Worm (Caenorhabditis elegans) whole organism, L4 larva: Measurements from ENCODE around the gene acl-9.

Source experiments
- D1046.2 ChIP-seq: fragments of 200-800 bp; sonication (Bioruptor generic); IDR thresholded peaks from 2 replicates; pipeline ENCODE4 v1.3.6; 2022; ENCODE audit warnings: missing genetic modification characterization, missing compliant biosample characterization
- F37D6.2 ChIP-seq: sonication (generic microtip); optimal IDR thresholded peaks from 2 replicates; lab custom pipeline; 2016; ENCODE audit warnings: mild to moderate bottlenecking, missing genetic modification characterization, missing compliant biosample characterization
- F44E2.7 ChIP-seq: fragments of 200-800 bp; sonication (Bioruptor generic); IDR thresholded peaks from 2 replicates; pipeline ENCODE4 v2.1.2; 2022; ENCODE audit warnings: missing genetic modification characterization, missing compliant biosample characterization
- T20F7.1 ChIP-seq: fragments of 200-800 bp; sonication (Bioruptor generic); optimal IDR thresholded peaks from 2 replicates; lab custom pipeline; 2018; ENCODE audit warnings: mild to moderate bottlenecking, missing genetic modification characterization, missing compliant biosample characterization
- T26A8.4 ChIP-seq: fragments of 200-800 bp; sonication (Bioruptor generic); IDR thresholded peaks from 2 replicates; pipeline ENCODE4 v1.3.6; 2022; ENCODE audit warnings: missing genetic modification characterization, missing compliant biosample characterization
- Y105C5A.15 ChIP-seq: fragments of 200-800 bp; sonication (Bioruptor generic); IDR thresholded peaks from 2 replicates; pipeline ENCODE4 v1.3.6; 2022; ENCODE audit warnings: missing genetic modification characterization, missing compliant biosample characterization
- Y48G9A.11 ChIP-seq: fragments of 200-800 bp; sonication (Bioruptor generic); IDR thresholded peaks from 2 replicates; pipeline ENCODE4 v1.3.6; 2022; ENCODE audit warnings: missing genetic modification reagents, missing genetic modification characterization, missing compliant biosample characterization
- Y75B8A.6 ChIP-seq: fragments of 200-800 bp; sonication (Bioruptor generic); IDR thresholded peaks from 2 replicates; pipeline ENCODE4 v1.3.6; 2022; ENCODE audit warnings: missing genetic modification reagents, missing genetic modification characterization, missing compliant biosample characterization
- ZK337.2 ChIP-seq: fragments of 200-800 bp; sonication (Bioruptor generic); IDR thresholded peaks from 2 replicates; pipeline ENCODE4 v1.3.6; 2022; ENCODE audit warnings: missing genetic modification reagents, missing genetic modification characterization, missing compliant biosample characterization
- ZK546.5 ChIP-seq, 2 experiments: sonication (generic microtip); optimal IDR thresholded peaks; 2 replicates each; lab custom pipeline; 2017; ENCODE audit warnings: missing biosample characterization in 2 of 2, missing genetic modification characterization in 2 of 2
- aha-1 ChIP-seq: fragments of 150-350 bp; peaks from one replicate; lab custom pipeline; 2014; ENCODE audit warnings: missing biosample characterization, missing genetic modification characterization
- ama-1 ChIP-seq: fragments of 150-350 bp; optimal IDR thresholded peaks from 2 replicates; lab custom pipeline; 2014; ENCODE audit warnings: inconsistent platforms, mixed read lengths
- ceh-20 ChIP-seq: fragments of 200-800 bp; sonication (Bioruptor generic); IDR thresholded peaks from 2 replicates; pipeline ENCODE4 v1.3.6; 2022; ENCODE audit warnings: missing genetic modification reagents, missing genetic modification characterization, missing compliant biosample characterization
- cey-2 ChIP-seq: sonication (generic microtip); optimal IDR thresholded peaks from 3 replicates; lab custom pipeline; 2017; ENCODE audit warnings: missing genetic modification characterization, mild to moderate bottlenecking, missing compliant biosample characterization, antibody characterized with exemption, borderline replicate concordance; ENCODE audit not compliant: insufficient read depth
- daf-12 ChIP-seq: fragments of 150-350 bp; optimal IDR thresholded peaks from 2 replicates; lab custom pipeline; 2014; ENCODE audit warnings: missing biosample characterization, missing genetic modification reagents, missing genetic modification characterization
- daf-8 ChIP-seq: fragments of 200-800 bp; sonication (Bioruptor generic); IDR thresholded peaks from 2 replicates; pipeline ENCODE4 v1.3.6; 2022; ENCODE audit warnings: missing genetic modification characterization, missing compliant biosample characterization
- dpl-1 ChIP-seq: fragments of 150-350 bp; optimal IDR thresholded peaks from 2 replicates; lab custom pipeline; 2014; ENCODE audit warnings: missing biosample characterization, missing genetic modification reagents, missing genetic modification characterization
- egl-27 ChIP-seq: sonication (generic microtip); optimal IDR thresholded peaks from 3 replicates; lab custom pipeline; 2017; ENCODE audit warnings: missing biosample characterization, missing genetic modification reagents, missing genetic modification characterization
- fkh-10 ChIP-seq: fragments of 150-350 bp; optimal IDR thresholded peaks from 2 replicates; lab custom pipeline; 2014; ENCODE audit warnings: missing biosample characterization, missing genetic modification reagents, missing genetic modification characterization
- fos-1 ChIP-seq: fragments of 150-350 bp; optimal IDR thresholded peaks from 2 replicates; lab custom pipeline; 2014; ENCODE audit warnings: missing biosample characterization, missing genetic modification characterization
- hlh-11 ChIP-seq: fragments of 200-800 bp; sonication (Bioruptor generic); optimal IDR thresholded peaks from 2 replicates; lab custom pipeline; 2018; ENCODE audit warnings: mild to moderate bottlenecking, missing genetic modification characterization, missing compliant biosample characterization
- hlh-30 ChIP-seq: sonication (generic microtip); optimal IDR thresholded peaks from 2 replicates; lab custom pipeline; 2017; ENCODE audit warnings: antibody characterized with exemption, mild to moderate bottlenecking, missing genetic modification characterization, missing compliant biosample characterization; ENCODE audit not compliant: insufficient read depth
- hmg-1.1 ChIP-seq: fragments of 200-800 bp; sonication (Bioruptor generic); IDR thresholded peaks from 2 replicates; pipeline ENCODE4 v1.3.6; 2022; ENCODE audit warnings: missing genetic modification reagents, missing genetic modification characterization, missing compliant biosample characterization
- jun-1 ChIP-seq: fragments of 150-350 bp; optimal IDR thresholded peaks from 2 replicates; lab custom pipeline; 2014; ENCODE audit warnings: missing biosample characterization, missing genetic modification reagents, missing genetic modification characterization
- lim-7 ChIP-seq: fragments of 200-800 bp; sonication (Bioruptor generic); IDR thresholded peaks from 2 replicates; pipeline ENCODE4 v1.3.6; 2022; ENCODE audit warnings: missing genetic modification characterization, missing compliant biosample characterization
- lin-39 ChIP-seq: fragments of 150-350 bp; optimal IDR thresholded peaks from 2 replicates; lab custom pipeline; 2014; ENCODE audit warnings: missing biosample characterization, missing genetic modification reagents, missing genetic modification characterization
- lir-3 ChIP-seq: sonication (generic microtip); optimal IDR thresholded peaks from 2 replicates; lab custom pipeline; 2016; ENCODE audit warnings: mild to moderate bottlenecking, missing genetic modification characterization, missing compliant biosample characterization
- mdt-29 ChIP-seq: fragments of 200-800 bp; sonication (Bioruptor generic); IDR thresholded peaks from 2 replicates; pipeline ENCODE4 v1.3.6; 2022; ENCODE audit warnings: missing genetic modification reagents, missing genetic modification characterization, missing compliant biosample characterization
- mep-1 ChIP-seq: fragments of 150-350 bp; sonication (generic microtip); optimal IDR thresholded peaks from 3 replicates; lab custom pipeline; 2014; ENCODE audit warnings: missing biosample characterization, missing genetic modification characterization
- mes-2 ChIP-seq: sonication (generic microtip); optimal IDR thresholded peaks from 2 replicates; lab custom pipeline; 2016; ENCODE audit warnings: missing genotype, mild to moderate bottlenecking, missing genetic modification characterization, missing compliant biosample characterization; ENCODE audit not compliant: poor library complexity, severe bottlenecking
- mxl-2 ChIP-seq: fragments of 200-800 bp; sonication (Bioruptor generic); conservative IDR thresholded peaks from 2 replicates; pipeline ENCODE4 v1.3.6; 2022; ENCODE audit warnings: missing genetic modification reagents, missing genetic modification characterization, missing compliant biosample characterization
- nhr-237 ChIP-seq: sonication (generic microtip); optimal IDR thresholded peaks from 2 replicates; lab custom pipeline; 2017; ENCODE audit warnings: missing biosample characterization, missing genetic modification characterization
- nhr-28 ChIP-seq: fragments of 150-350 bp; optimal IDR thresholded peaks from 2 replicates; lab custom pipeline; 2014; ENCODE audit warnings: missing biosample characterization, missing genetic modification characterization
- nhr-41 ChIP-seq: fragments of 200-800 bp; sonication (Bioruptor generic); IDR thresholded peaks from 2 replicates; pipeline ENCODE4 v1.3.6; 2022; ENCODE audit warnings: missing genetic modification reagents, missing genetic modification characterization, missing compliant biosample characterization
- nhr-42 ChIP-seq: fragments of 200-800 bp; sonication (Bioruptor generic); IDR thresholded peaks from 2 replicates; pipeline ENCODE4 v1.3.6; 2022; ENCODE audit warnings: missing genetic modification characterization, missing compliant biosample characterization
- nhr-6 ChIP-seq: fragments of 150-350 bp; optimal IDR thresholded peaks from 2 replicates; lab custom pipeline; 2014; ENCODE audit warnings: missing biosample characterization, missing genetic modification characterization
- nhr-77 ChIP-seq: fragments of 150-350 bp; optimal IDR thresholded peaks from 2 replicates; lab custom pipeline; 2014; ENCODE audit warnings: missing biosample characterization, missing genetic modification characterization
- pha-4 ChIP-seq, 2 experiments: fragments of 150-350 bp in 1 of 2; fragments of 200-800 bp in 1 of 2; sonication (Bioruptor generic) in 1 of 2; IDR thresholded peaks in 1 of 2; optimal IDR thresholded peaks in 1 of 2; 2 replicates each; pipeline versions ENCODE4 v1.3.6 to Lab custom; 2014 to 2022; ENCODE audit warnings: missing genetic modification characterization in 2 of 2, missing genetic modification reagents in 2 of 2, missing biosample characterization in 1 of 2, missing compliant biosample characterization in 1 of 2
- rbr-2 ChIP-seq: sonication (generic microtip); optimal IDR thresholded peaks from 2 replicates; lab custom pipeline; 2016; ENCODE audit warnings: missing genotype, missing genetic modification characterization, missing compliant biosample characterization
- saeg-2 ChIP-seq: fragments of 200-800 bp; sonication (Bioruptor generic); IDR thresholded peaks from 2 replicates; pipeline ENCODE4 v1.3.6; 2022; ENCODE audit warnings: missing genetic modification reagents, missing genetic modification characterization, missing compliant biosample characterization
- snpc-4 ChIP-seq: fragments of 150-350 bp; optimal IDR thresholded peaks from 2 replicates; lab custom pipeline; 2014; ENCODE audit warnings: missing biosample characterization, missing genetic modification characterization
- tag-97 ChIP-seq: fragments of 200-800 bp; sonication (Bioruptor generic); IDR thresholded peaks from 2 replicates; pipeline ENCODE4 v1.3.6; 2022; ENCODE audit warnings: missing genetic modification characterization, missing compliant biosample characterization
- tra-1 ChIP-seq: fragments of 200-800 bp; sonication (Bioruptor generic); IDR thresholded peaks from 2 replicates; pipeline ENCODE4 v1.3.6; 2022; ENCODE audit warnings: missing genetic modification reagents, missing genetic modification characterization, missing compliant biosample characterization
- unc-39 ChIP-seq: sonication (generic microtip); optimal IDR thresholded peaks from 2 replicates; lab custom pipeline; 2017; ENCODE audit warnings: missing biosample characterization, missing genetic modification characterization
- unc-62 ChIP-seq, 3 experiments: fragments of 150-350 bp in 1 of 3; sonication (generic microtip); optimal IDR thresholded peaks in 2 of 3; peaks in 1 of 3; 1 replicate in 1 of 3; 2 replicates in 2 of 3; lab custom pipeline; 2014 to 2017; ENCODE audit warnings: missing biosample characterization in 3 of 3, missing genetic modification characterization in 3 of 3, missing genetic modification reagents in 3 of 3, missing genotype in 1 of 3
- zfp-3 ChIP-seq: fragments of 200-800 bp; sonication (Bioruptor generic); conservative IDR thresholded peaks from 2 replicates; pipeline ENCODE4 v1.3.6; 2022; ENCODE audit warnings: missing genetic modification reagents, missing genetic modification characterization, missing compliant biosample characterization
- zip-11 ChIP-seq: fragments of 200-800 bp; sonication (Bioruptor generic); IDR thresholded peaks from 2 replicates; pipeline ENCODE4 v1.3.6; 2022; ENCODE audit warnings: missing genetic modification characterization, missing compliant biosample characterization
- zip-2 ChIP-seq: fragments of 150-350 bp; optimal IDR thresholded peaks from 2 replicates; lab custom pipeline; 2014; ENCODE audit warnings: missing biosample characterization, missing genetic modification characterization
- ztf-11 ChIP-seq: fragments of 150-350 bp; optimal IDR thresholded peaks from 2 replicates; lab custom pipeline; 2014; ENCODE audit warnings: missing biosample characterization, missing genetic modification characterization

acl-9 gene

DNA sequence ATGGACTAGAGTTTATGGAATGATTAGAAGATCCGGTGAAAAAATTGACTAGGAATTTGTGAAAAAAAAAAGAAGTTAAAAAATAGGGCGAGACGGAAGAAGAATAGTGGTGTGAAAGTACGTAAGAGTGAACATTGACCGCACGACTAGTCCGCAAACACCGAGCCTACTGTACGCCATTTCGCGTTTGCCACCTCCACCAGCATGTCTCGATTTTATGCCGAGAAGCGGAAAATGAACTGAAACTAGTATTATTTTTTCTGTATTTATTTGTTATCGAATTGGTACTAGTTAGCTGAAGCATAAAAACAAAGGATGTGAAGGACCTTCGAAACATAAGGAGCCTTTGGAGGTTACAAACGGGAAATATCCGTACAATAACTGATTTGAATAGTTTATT, 25.6 kb upstream of the acl-9 start (continued):
- TF ChIP-seq daf-12 (tag; lab: Kevin White, UChicago): no peak
- no peak for TF ChIP-seq T20F7.1 (GFP tag; lab: Kevin White, UChicago)
- no peak for TF ChIP-seq F44E2.7 (GFP tag; lab: Robert Waterston, UW)
- peak; percentile 76 for TF ChIP-seq mes-2 (tag; lab: Kevin White, UChicago)
- no peak for TF ChIP-seq saeg-2 (GFP tag; lab: Robert Waterston, UW)
- TF ChIP-seq D1046.2 (GFP tag; lab: Robert Waterston, UW): no peak
- TF ChIP-seq ZK337.2: no peak
- TF ChIP-seq ceh-20 (GFP tag; lab: Robert Waterston, UW): no peak
- peak; percentile 52 for TF ChIP-seq dpl-1 (GFP tag; lab: Kevin White, UChicago)
- TF ChIP-seq nhr-6 (tag; lab: Kevin White, UChicago): peak; percentile 44
- TF ChIP-seq aha-1 (tag; lab: Kevin White, UChicago): no peak
- no peak for TF ChIP-seq nhr-77
- no peak for TF ChIP-seq mdt-29 (GFP tag; lab: Robert Waterston, UW)
- TF ChIP-seq mep-1 (tag; lab: Kevin White, UChicago): peak; percentile 43
- TF ChIP-seq rbr-2: peak; percentile 18
- TF ChIP-seq pha-4 (GFP tag; IDR thresholded peaks at IDR 0.05; lab: Robert Waterston, UW): no peak
- TF ChIP-seq pha-4 (tag; optimal IDR thresholded peaks at IDR 0.05; lab: Kevin White, UChicago): no peak
- TF ChIP-seq Y75B8A.6 (GFP tag; lab: Robert Waterston, UW): no peak
- no peak for TF ChIP-seq Y105C5A.15 (GFP tag; lab: Robert Waterston, UW)
- no peak for TF ChIP-seq lir-3 (tag; lab: Kevin White, UChicago)
- no peak for TF ChIP-seq nhr-237 (tag; lab: Kevin White, UChicago)
- no peak for TF ChIP-seq nhr-42 (GFP tag; lab: Robert Waterston, UW)
- TF ChIP-seq F37D6.2 (tag; lab: Kevin White, UChicago): no peak
- TF ChIP-seq ztf-11 (tag; lab: Kevin White, UChicago): no peak
- no peak for TF ChIP-seq snpc-4 (tag; lab: Kevin White, UChicago)
- peak; percentile 78 for TF ChIP-seq ama-1 (lab: Kevin White, UChicago)
- no peak for TF ChIP-seq lin-39 (tag; lab: Kevin White, UChicago)

ce11 chrV:6429870-6430339, 23.1 kb upstream of the acl-9 start, which contains the start of gene alh-4:
TSS of gene alh-4 (minus strand) at chrV:6429920.
- TF ChIP-seq mxl-2 (GFP tag; lab: Robert Waterston, UW): no peak
- peak; percentile 44 for TF ChIP-seq nhr-28 (tag; lab: Kevin White, UChicago)
- TF ChIP-seq daf-8 (GFP tag; lab: Robert Waterston, UW): no peak
- no peak for TF ChIP-seq nhr-41
- no peak for TF ChIP-seq fkh-10 (GFP tag; lab: Kevin White, UChicago)
- TF ChIP-seq jun-1 (tag; lab: Kevin White, UChicago): no peak
- no peak for TF ChIP-seq saeg-2 (GFP tag; lab: Robert Waterston, UW)
- no peak for TF ChIP-seq snpc-4 (tag; lab: Kevin White, UChicago)
- no peak for TF ChIP-seq tra-1 (GFP tag; lab: Robert Waterston, UW)
- no peak for TF ChIP-seq unc-39 (tag; lab: Kevin White, UChicago)
- TF ChIP-seq T20F7.1 (GFP tag; lab: Kevin White, UChicago): no peak
- TF ChIP-seq hlh-30 (tag; lab: Kevin White, UChicago): peak; percentile 39
- TF ChIP-seq rbr-2: no peak
- no peak for TF ChIP-seq Y48G9A.11
- TF ChIP-seq lim-7: no peak
- TF ChIP-seq egl-27 (tag; lab: Kevin White, UChicago): no peak
- no peak for TF ChIP-seq ceh-20 (GFP tag; lab: Robert Waterston, UW)
- TF ChIP-seq tag-97 (GFP tag; lab: Robert Waterston, UW): no peak
- TF ChIP-seq dpl-1 (GFP tag; lab: Kevin White, UChicago): no peak
- TF ChIP-seq zip-2 (tag; lab: Kevin White, UChicago): no peak
- peak; percentile 45 for TF ChIP-seq cey-2 (tag; lab: Kevin White, UChicago)
- no peak for TF ChIP-seq hmg-1.1 (GFP tag; lab: Robert Waterston, UW)
- TF ChIP-seq ZK546.5 (tag; optimal IDR thresholded peaks at IDR 0.05; lab: Kevin White, UChicago): no peak
- peak in 1 of 2 experiments; percentile 85 for TF ChIP-seq unc-62 (GFP tag; optimal IDR thresholded peaks at IDR 0.05 in 1 of 2; lab: Kevin White, UChicago)
- TF ChIP-seq unc-62 (tag; optimal IDR thresholded peaks at IDR 0.05; lab: Kevin White, UChicago): no peak
- no peak for TF ChIP-seq zip-11 (GFP tag; lab: Robert Waterston, UW)
- TF ChIP-seq T26A8.4 (GFP tag; lab: Robert Waterston, UW): no peak
- TF ChIP-seq nhr-42 (GFP tag; lab: Robert Waterston, UW): no peak
- no peak for TF ChIP-seq mes-2 (tag; lab: Kevin White, UChicago)
- no peak for TF ChIP-seq zfp-3
- no peak for TF ChIP-seq fos-1 (tag; lab: Kevin White, UChicago)
- peak; percentile 28 for TF ChIP-seq hlh-11 (tag; lab: Kevin White, UChicago)
- no peak for TF ChIP-seq aha-1 (tag; lab: Kevin White, UChicago)
- TF ChIP-seq F37D6.2 (tag; lab: Kevin White, UChicago): no peak
